Fruit fly (Drosophila melanogaster) whole organism, wandering third instar larva: ENCODE results near the gene Ack.

Experiments
- Abd-B ChIP-seq: fragments of >200 bp; optimal IDR thresholded peaks from 2 replicates; lab custom pipeline; 2017; ENCODE audit warnings: missing biosample characterization, missing genetic modification characterization
- CG32264 ChIP-seq: fragments of 200-800 bp; sonication (Bioruptor generic); optimal IDR thresholded peaks from 2 replicates; lab custom pipeline; 2016; ENCODE audit warnings: missing biosample characterization, missing genetic modification characterization
- Dfd ChIP-seq: fragments of >200 bp; optimal IDR thresholded peaks from 2 replicates; lab custom pipeline; 2017; ENCODE audit warnings: missing biosample characterization, missing genetic modification characterization
- Dif ChIP-seq: fragments of 200-275, 200-300 bp; sonication (Bioruptor generic); optimal IDR thresholded peaks from 2 replicates; lab custom pipeline; 2018; ENCODE audit warnings: missing biosample characterization, missing genetic modification characterization; ENCODE audit not compliant: partially characterized antibody
- GATAd ChIP-seq: sonication (Bioruptor generic); optimal IDR thresholded peaks from 2 replicates; lab custom pipeline; 2016; ENCODE audit warnings: missing biosample characterization, missing genetic modification characterization
- HLH106 ChIP-seq: fragments of 200-800 bp; optimal IDR thresholded peaks from 3 replicates; lab custom pipeline; 2019; ENCODE audit warnings: missing biosample characterization, mild to moderate bottlenecking, missing genetic modification characterization, moderate library complexity
- Hnf4 ChIP-seq: fragments of 200-800 bp; sonication (Bioruptor generic); optimal IDR thresholded peaks from 2 replicates; lab custom pipeline; 2016; ENCODE audit warnings: missing biosample characterization, mild to moderate bottlenecking, missing genetic modification characterization
- Hr78 ChIP-seq: fragments of >200 bp; optimal IDR thresholded peaks from 2 replicates; lab custom pipeline; 2017; ENCODE audit warnings: missing biosample characterization, missing genetic modification characterization
- Hr83 ChIP-seq: fragments of 200-300 bp; sonication (Bioruptor generic); optimal IDR thresholded peaks from 2 replicates; lab custom pipeline; 2016; ENCODE audit warnings: missing biosample characterization, mild to moderate bottlenecking, missing genetic modification characterization, moderate library complexity; ENCODE audit not compliant: poor library complexity, severe bottlenecking
- Mio ChIP-seq: sonication (Bioruptor generic); optimal IDR thresholded peaks from 2 replicates; lab custom pipeline; 2016; ENCODE audit warnings: missing biosample characterization, missing genetic modification characterization
- N ChIP-seq: fragments of >200 bp; optimal IDR thresholded peaks from 2 replicates; lab custom pipeline; 2018; ENCODE audit warnings: missing biosample characterization, missing external identifiers, missing genetic modification characterization
- OdsH ChIP-seq: fragments of 200-800 bp; sonication (Bioruptor generic); optimal IDR thresholded peaks from 2 replicates; lab custom pipeline; 2016; ENCODE audit warnings: missing biosample characterization, mild to moderate bottlenecking, missing genetic modification characterization
- Rel ChIP-seq, 2 experiments: fragments of 200-800 bp; sonication (Bioruptor generic) in 1 of 2; optimal IDR thresholded peaks; 2 replicates in 1 of 2; 3 replicates in 1 of 2; lab custom pipeline; 2016 to 2019; ENCODE audit warnings: mild to moderate bottlenecking in 2 of 2, missing biosample characterization in 2 of 2, missing genetic modification characterization in 2 of 2, moderate library complexity in 1 of 2
- Sp1 ChIP-seq: fragments of 200-800 bp; sonication (Bioruptor generic); optimal IDR thresholded peaks from 3 replicates; lab custom pipeline; 2019; ENCODE audit warnings: missing biosample characterization, mild to moderate bottlenecking, missing genetic modification characterization, moderate library complexity
- Vsx2 ChIP-seq: fragments of 200-300, 225-300 bp; sonication (Bioruptor generic); optimal IDR thresholded peaks from 2 replicates; lab custom pipeline; 2018; ENCODE audit warnings: missing biosample characterization, missing genetic modification characterization; ENCODE audit not compliant: partially characterized antibody
- br ChIP-seq: fragments of 200-800 bp; sonication (Bioruptor generic); optimal IDR thresholded peaks from 2 replicates; lab custom pipeline; 2016; ENCODE audit warnings: missing biosample characterization, missing genetic modification characterization
- brk ChIP-seq: fragments of 200-800 bp; sonication (Bioruptor generic); optimal IDR thresholded peaks from 2 replicates; lab custom pipeline; 2016; ENCODE audit warnings: missing biosample characterization, mild to moderate bottlenecking, missing genetic modification characterization
- dl ChIP-seq, 2 experiments: fragments of 175-275, 200-275 bp in 1 of 2; fragments of 200-275 bp in 1 of 2; sonication (Bioruptor generic); optimal IDR thresholded peaks; lab custom pipeline; 2018; ENCODE audit warnings: mild to moderate bottlenecking in 2 of 2, missing biosample characterization in 2 of 2, missing genetic modification characterization in 2 of 2, moderate library complexity in 2 of 2; ENCODE audit not compliant: partially characterized antibody in 2 of 2, insufficient read depth in 1 of 2
- dmrt93B ChIP-seq: fragments of 200-800 bp; sonication (Bioruptor generic); optimal IDR thresholded peaks from 2 replicates; lab custom pipeline; 2018; ENCODE audit warnings: missing biosample characterization, mild to moderate bottlenecking, missing genetic modification characterization
- dsf ChIP-seq: sonication (Bioruptor generic); optimal IDR thresholded peaks from 2 replicates; lab custom pipeline; 2016; ENCODE audit warnings: missing biosample characterization, missing genetic modification characterization, borderline replicate concordance
- ey ChIP-seq: fragments of 200-800 bp; sonication (Bioruptor generic); optimal IDR thresholded peaks from 2 replicates; lab custom pipeline; 2016; ENCODE audit warnings: missing biosample characterization, missing genetic modification characterization
- foxo ChIP-seq, 2 experiments: fragments of 200-800 bp; sonication (Bioruptor generic); optimal IDR thresholded peaks; 2 replicates in 1 of 2; 3 replicates in 1 of 2; lab custom pipeline; 2016 to 2017; ENCODE audit warnings: missing biosample characterization in 2 of 2, missing genetic modification characterization in 2 of 2
- h ChIP-seq: fragments of 200-800 bp; sonication (Bioruptor generic); optimal IDR thresholded peaks from 3 replicates; lab custom pipeline; 2016; ENCODE audit warnings: missing biosample characterization, mild to moderate bottlenecking, missing genetic modification characterization
- jim ChIP-seq: fragments of 175-275, 200-325 bp; sonication (Bioruptor generic); optimal IDR thresholded peaks from 2 replicates; lab custom pipeline; 2016; ENCODE audit warnings: missing biosample characterization, mild to moderate bottlenecking, missing genetic modification characterization
- lola ChIP-seq: fragments of >200 bp; optimal IDR thresholded peaks from 2 replicates; lab custom pipeline; 2017; ENCODE audit warnings: missing biosample characterization, missing genetic modification characterization
- pan ChIP-seq: fragments of >200 bp; optimal IDR thresholded peaks from 2 replicates; lab custom pipeline; 2017
- psq ChIP-seq: fragments of 200-800 bp; sonication (Bioruptor generic); optimal IDR thresholded peaks from 3 replicates; lab custom pipeline; 2017; ENCODE audit warnings: missing biosample characterization, mild to moderate bottlenecking, missing genetic modification characterization, moderate library complexity
- rgr ChIP-seq: fragments of 200-800 bp; sonication (Bioruptor generic); optimal IDR thresholded peaks from 3 replicates; lab custom pipeline; 2016; ENCODE audit warnings: missing biosample characterization, mild to moderate bottlenecking, missing genetic modification characterization
- sage ChIP-seq: fragments of 200-800 bp; sonication (Bioruptor generic); optimal IDR thresholded peaks from 2 replicates; lab custom pipeline; 2016; ENCODE audit warnings: missing biosample characterization, mild to moderate bottlenecking, missing genetic modification characterization
- sv ChIP-seq: fragments of 200-800 bp; sonication (Bioruptor generic); optimal IDR thresholded peaks from 3 replicates; lab custom pipeline; 2016; ENCODE audit warnings: missing biosample characterization, missing genetic modification characterization
- tai ChIP-seq: sonication (Bioruptor generic); optimal IDR thresholded peaks from 2 replicates; lab custom pipeline; 2016; ENCODE audit warnings: missing biosample characterization, missing genetic modification characterization
- usp ChIP-seq: fragments of >200 bp; optimal IDR thresholded peaks from 2 replicates; lab custom pipeline; 2017; ENCODE audit warnings: missing biosample characterization, missing genetic modification characterization
- woc ChIP-seq: sonication (Bioruptor generic); optimal IDR thresholded peaks from 2 replicates; lab custom pipeline; 2016; ENCODE audit warnings: missing biosample characterization, mild to moderate bottlenecking, missing genetic modification characterization

Ack gene

DNA sequence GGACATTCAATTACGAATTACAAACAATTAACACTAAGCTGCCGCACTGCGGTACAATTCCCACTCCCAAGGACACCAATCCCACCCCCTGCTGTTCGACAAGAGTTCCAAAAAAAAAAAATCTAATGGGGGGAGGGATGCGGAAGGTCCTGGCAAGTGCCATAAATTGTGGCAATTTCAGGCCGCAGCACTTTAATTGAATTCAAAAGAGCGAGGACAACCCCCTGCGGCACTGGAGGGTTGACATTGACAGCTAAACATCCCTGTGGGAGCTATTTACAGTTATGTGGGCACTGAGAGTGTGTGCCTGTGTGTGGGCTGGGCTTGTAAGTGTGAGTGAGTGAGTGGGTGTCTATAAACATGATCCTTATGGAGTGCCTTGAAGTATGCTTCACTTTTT is 31.1 kb upstream of the Ack start:
- TF ChIP-seq tai (GFP tag; lab: Kevin White, UChicago) = no peak
- no peak for TF ChIP-seq sv (GFP tag; lab: Kevin White, UChicago)
- TF ChIP-seq dsf (GFP tag; lab: Kevin White, UChicago) = no peak
- TF ChIP-seq woc = no peak
- no peak for TF ChIP-seq N
- no peak for TF ChIP-seq jim (GFP tag; lab: Kevin White, UChicago)
- TF ChIP-seq lola (GFP tag; lab: Kevin White, UChicago) = no peak
- no peak for TF ChIP-seq usp (GFP tag; lab: Kevin White, UChicago)
- no peak for TF ChIP-seq brk (GFP tag; lab: Kevin White, UChicago)
- no peak for TF ChIP-seq HLH106 (tag; lab: Kevin White, UChicago)
- TF ChIP-seq OdsH = no peak
- no peak for TF ChIP-seq rgr (GFP tag; lab: Kevin White, UChicago)
- TF ChIP-seq Hr78 (GFP tag; lab: Kevin White, UChicago) = no peak
- TF ChIP-seq dmrt93B (GFP tag; lab: Kevin White, UChicago) = no peak
- TF ChIP-seq Mio (GFP tag; lab: Kevin White, UChicago) = no peak

DNA sequence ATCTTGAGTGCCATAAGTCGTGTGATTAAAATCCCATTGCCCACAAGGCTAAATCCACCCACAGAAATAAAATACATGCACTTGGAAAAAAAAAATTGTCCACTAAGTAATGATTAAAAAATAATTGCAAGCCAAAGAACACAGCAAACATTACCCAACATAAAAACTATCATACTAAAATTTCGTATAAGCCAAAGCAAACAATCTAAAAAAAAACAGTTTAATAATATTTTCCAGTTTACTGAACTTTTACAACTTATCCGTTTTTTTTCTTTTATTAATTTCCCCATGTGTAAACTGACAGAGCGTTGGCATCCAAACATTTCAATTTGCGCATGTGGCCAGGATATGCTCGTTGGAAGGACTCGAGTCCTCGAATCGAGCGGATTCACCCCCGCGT is 27.7 kb upstream of the Ack start:
- TF ChIP-seq dmrt93B (GFP tag; lab: Kevin White, UChicago) = no peak
- no peak for TF ChIP-seq Hr78 (GFP tag; lab: Kevin White, UChicago)
- no peak for TF ChIP-seq pan
- no peak for TF ChIP-seq Vsx2
- no peak for TF ChIP-seq h (GFP tag; lab: Kevin White, UChicago)
- TF ChIP-seq psq (GFP tag; lab: Kevin White, UChicago) = no peak

dm6 chr3L:4081243-4081642 is 26.7 kb upstream of the Ack start:
- no peak for TF ChIP-seq Vsx2
- TF ChIP-seq Hr83 (GFP tag; lab: Kevin White, UChicago) = no peak
- TF ChIP-seq HLH106 (tag; lab: Kevin White, UChicago) = no peak
- TF ChIP-seq rgr (GFP tag; lab: Kevin White, UChicago) = no peak
- no peak for TF ChIP-seq lola (GFP tag; lab: Kevin White, UChicago)
- no peak for TF ChIP-seq h (GFP tag; lab: Kevin White, UChicago)
- TF ChIP-seq N = no peak
- TF ChIP-seq brk (GFP tag; lab: Kevin White, UChicago) = no peak
- TF ChIP-seq CG32264 (GFP tag; lab: Kevin White, UChicago) = no peak
- no peak for TF ChIP-seq tai (GFP tag; lab: Kevin White, UChicago)
- TF ChIP-seq Sp1 = no peak
- TF ChIP-seq GATAd (GFP tag; lab: Kevin White, UChicago) = no peak
- TF ChIP-seq, all 38 proteins: peak for 0

DNA sequence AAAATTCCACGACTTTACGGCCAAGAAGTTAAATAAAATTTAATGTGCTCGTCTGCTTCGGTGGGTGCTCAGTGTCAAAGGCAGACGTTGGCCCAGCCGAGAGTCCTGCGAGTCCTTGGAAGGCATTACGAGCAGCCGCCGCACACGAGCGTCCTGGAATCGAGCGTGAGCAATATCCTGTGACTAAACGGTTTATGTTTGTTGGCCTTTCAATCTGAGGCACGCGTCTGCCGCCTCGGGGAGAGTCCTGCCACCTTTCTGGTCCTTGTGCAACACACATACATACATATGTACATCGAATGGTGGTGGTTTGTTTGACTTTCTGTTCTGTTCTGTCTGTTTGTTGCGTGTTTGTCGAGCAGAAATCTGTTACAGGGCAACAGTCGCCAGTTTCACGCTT is 24.5 kb upstream of the Ack start:
- TF ChIP-seq N (no peak), br (no peak), dl (GFP tag; optimal IDR thresholded peaks at IDR 0.05; lab: Kevin White, UChicago; ENCODE audit: insufficient read depth in 1 of 2, partially characterized antibody in 2 of 2) (no peak), Hr78 (GFP tag; lab: Kevin White, UChicago) (no peak), ey (GFP tag; lab: Kevin White, UChicago) (no peak), h (GFP tag; lab: Kevin White, UChicago) (no peak), Vsx2 (no peak), Sp1 (no peak), Rel (GFP tag; optimal IDR thresholded peaks at IDR 0.05; lab: Kevin White, UChicago) (no peak), Rel (tag; optimal IDR thresholded peaks at IDR 0.05; lab: Kevin White, UChicago) (no peak), sage (GFP tag; lab: Kevin White, UChicago) (no peak), Mio (GFP tag; lab: Kevin White, UChicago) (no peak), Abd-B (GFP tag; lab: Kevin White, UChicago) (no peak), rgr (GFP tag; lab: Kevin White, UChicago) (no peak), brk (GFP tag; lab: Kevin White, UChicago) (no peak)

- TF ChIP-seq HLH106 (tag; lab: Kevin White, UChicago) (no peak), foxo (GFP tag; optimal IDR thresholded peaks at IDR 0.05; lab: Kevin White, UChicago) (no peak), Hnf4 (no peak), dmrt93B (GFP tag; lab: Kevin White, UChicago) (no peak), dsf (GFP tag; lab: Kevin White, UChicago) (no peak), Hr83 (GFP tag; lab: Kevin White, UChicago) (no peak), rgr (GFP tag; lab: Kevin White, UChicago) (no peak), CG32264 (GFP tag; lab: Kevin White, UChicago) (no peak), h (GFP tag; lab: Kevin White, UChicago) (no peak), Dfd (GFP tag; lab: Kevin White, UChicago) (no peak), Dif (GFP tag; lab: Kevin White, UChicago) (no peak), dl (GFP tag; optimal IDR thresholded peaks at IDR 0.05; lab: Kevin White, UChicago; ENCODE audit: insufficient read depth in 1 of 2, partially characterized antibody in 2 of 2) (no peak), Rel (GFP tag; optimal IDR thresholded peaks at IDR 0.05; lab: Kevin White, UChicago) (no peak), Rel (tag; optimal IDR thresholded peaks at IDR 0.05; lab: Kevin White, UChicago) (no peak), psq (GFP tag; lab: Kevin White, UChicago) (no peak), pan (no peak), brk (GFP tag; lab: Kevin White, UChicago) (no peak)
These were observed 22.1 kb upstream of the Ack start for dm6 chr3L:4085867-4086266.
